Fruit fly (Drosophila melanogaster) ovary, adult (tissue): ENCODE measurements around the gene Pcif1.

Experiments
- CG17801 ChIP-seq: fragments of 200-800 bp; optimal IDR thresholded peaks from 2 replicates; lab custom pipeline; 2019; ENCODE audit warnings: missing biosample characterization, mild to moderate bottlenecking, missing genetic modification characterization, moderate library complexity; ENCODE audit not compliant: partially characterized antibody

Gene Pcif1

dm6 chr3L:20758583-20758982 lies 27.4 kb downstream of the Pcif1 start, which contains the start of gene CG43251:
CG43251 (plus strand) TSS chr3L:20758883.
- TF ChIP-seq CG17801, result no peak

- no peak for TF ChIP-seq CG17801
These were observed 30.4 kb downstream of the Pcif1 start, which contains the start of gene CG33912 for dm6 chr3L:20755585-20755984. CG33912 (minus strand) TSS chr3L:20755685.

DNA sequence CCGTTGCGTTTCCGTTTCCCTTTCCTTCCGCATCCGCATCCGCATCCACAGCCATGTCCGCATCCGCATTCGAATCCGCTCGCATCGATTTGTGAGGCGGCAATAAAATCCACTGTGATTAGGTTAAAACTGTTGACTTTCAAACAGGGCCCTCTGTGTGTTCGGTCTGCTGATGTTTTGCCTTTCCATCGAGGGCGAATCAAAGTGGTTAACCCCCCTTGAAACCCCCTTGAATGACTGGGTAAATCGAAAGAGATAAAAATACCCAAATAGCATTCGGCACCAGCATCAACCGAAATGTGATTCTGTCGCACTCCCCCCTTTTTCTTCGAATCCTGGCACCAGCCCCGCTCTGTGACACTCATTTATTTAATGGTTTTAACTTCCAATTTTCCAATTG lies 33.0 kb downstream of the Pcif1 start:
- TF ChIP-seq CG17801, result no peak

DNA sequence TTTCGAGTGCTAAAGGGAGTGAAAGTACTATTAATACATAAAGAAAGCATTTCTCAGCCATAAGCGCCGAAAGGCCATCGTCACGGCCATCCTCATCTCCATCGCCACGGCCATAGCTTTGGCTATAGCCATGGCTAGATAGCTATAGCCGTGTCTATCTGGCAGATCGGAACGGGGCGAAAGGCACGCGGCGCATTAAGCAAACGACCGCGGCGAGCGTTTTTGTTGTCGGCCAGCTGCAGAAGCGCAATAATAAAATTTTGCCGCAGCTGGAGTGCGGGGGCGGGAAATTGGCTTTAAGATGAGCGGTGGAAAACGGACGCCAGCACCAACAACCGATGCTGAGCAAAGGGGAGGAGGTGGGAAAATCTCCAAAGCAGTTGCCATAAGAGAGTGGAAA lies 35.6 kb downstream of the Pcif1 start:
- TF ChIP-seq CG17801, result no peak

DNA sequence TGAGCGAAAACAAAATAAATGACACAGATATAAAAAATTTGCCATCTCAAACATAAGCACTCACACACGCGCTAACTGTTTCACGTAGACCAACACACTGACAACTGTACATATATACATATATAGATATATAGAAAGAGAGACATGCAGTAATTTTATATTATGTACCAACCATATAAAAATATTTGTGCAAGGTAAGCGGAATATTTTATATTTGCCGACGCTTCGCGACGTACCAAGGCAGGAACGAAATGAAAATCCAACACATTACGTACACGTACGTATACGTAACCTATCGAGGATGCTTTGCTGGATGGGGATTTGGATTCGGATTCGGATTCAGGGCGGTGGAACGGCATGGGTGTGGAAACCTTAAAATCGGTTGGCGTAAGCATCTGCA lies 37.4 kb downstream of the Pcif1 start:
- no peak for TF ChIP-seq CG17801

- no peak for TF ChIP-seq CG17801
These were observed 38.6 kb downstream of the Pcif1 start for dm6 chr3L:20747299-20747925.

dm6 chr3L:20739414-20739813 lies 46.6 kb downstream of the Pcif1 start, which contains the start of gene Gr77a:
Gr77a (minus strand) TSS chr3L:20739430.
- no peak for TF ChIP-seq CG17801

DNA sequence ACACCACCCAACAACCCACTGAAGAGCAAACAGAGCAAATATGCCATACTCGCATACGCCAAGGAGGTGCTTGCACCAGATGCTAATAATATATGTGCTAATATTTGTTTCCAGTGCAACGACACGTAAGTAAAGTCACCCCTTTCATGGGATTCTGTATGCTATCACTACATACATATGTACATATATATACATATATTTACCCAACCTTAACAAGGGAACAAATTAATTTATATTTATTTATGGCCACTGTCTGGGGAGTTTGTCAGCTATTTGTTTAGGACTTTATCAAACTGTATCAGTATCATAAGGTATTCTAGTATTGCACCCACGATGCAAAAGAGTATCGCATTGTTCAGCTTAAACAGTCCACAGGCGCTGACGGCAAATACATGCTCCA lies 48.7 kb downstream of the Pcif1 start:
- TF ChIP-seq CG17801, result no peak

- no peak for TF ChIP-seq CG17801
These were observed 49.7 kb downstream of the Pcif1 start for dm6 chr3L:20736266-20736665.

DNA sequence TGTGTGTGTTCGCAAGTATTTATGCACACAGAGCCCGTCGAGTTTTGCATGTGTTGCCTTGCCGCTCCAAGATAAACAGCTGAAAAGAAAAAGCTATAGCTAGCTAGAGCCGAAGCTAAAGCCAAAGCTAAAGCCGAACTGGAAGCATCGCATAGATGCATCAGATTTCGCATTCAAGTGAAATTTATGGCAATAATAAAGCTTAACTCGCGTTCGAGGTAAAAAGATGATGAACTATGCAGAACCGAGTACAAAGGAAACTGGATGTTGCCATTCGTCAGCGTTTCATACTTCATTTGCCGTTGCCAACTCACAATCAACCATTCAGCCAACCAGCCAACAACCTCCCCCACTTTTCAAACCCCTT lies 51.8 kb downstream of the Pcif1 start:
- no peak for TF ChIP-seq CG17801

- no peak for TF ChIP-seq CG17801
These were observed 52.3 kb downstream of the Pcif1 start for dm6 chr3L:20733530-20734257.

- TF ChIP-seq CG17801, result no peak
These were observed 53.5 kb downstream of the Pcif1 start for dm6 chr3L:20732492-20732891.
